Fruit fly (Drosophila melanogaster): ENCODE measurements around the gene lft.

Gene lft

dm6 chr2L:10405008-10405654, 40.9 kb downstream of the lft start, which contains the start of the genes CG17768, LSm-4 and Ir31a (continued):
- TF ChIP-seq CG8290 (GFP tag; optimal IDR thresholded peaks at IDR 0.05) (peak; percentile 27), CG8290 (tag; optimal IDR thresholded peaks at IDR 0.05) (no peak), Dref (GFP tag; IDR thresholded peaks at IDR 0.05) (peak; percentile 66), inv (GFP tag; IDR thresholded peaks at IDR 0.05; ENCODE audit: partially characterized antibody) (peak; percentile 60), vvl (GFP tag; IDR thresholded peaks at IDR 0.05) (peak; percentile 84), CG16813 (GFP tag; IDR thresholded peaks at IDR 0.05; ENCODE audit: partially characterized antibody) (peak; percentile 72), lilli (GFP tag; optimal IDR thresholded peaks at IDR 0.05) (no peak), Bgb (GFP tag; IDR thresholded peaks at IDR 0.05; ENCODE audit: partially characterized antibody) (peak; percentile 80), bsh (GFP tag; optimal IDR thresholded peaks at IDR 0.05) (no peak), pzg (GFP tag; optimal IDR thresholded peaks at IDR 0.05) (peak; percentile 20), CG2116 (GFP tag; optimal IDR thresholded peaks at IDR 0.05) (peak; percentile 26), CG13287 (GFP tag; IDR thresholded peaks at IDR 0.05; ENCODE audit: partially characterized antibody) (peak; percentile 87), row (GFP tag; IDR thresholded peaks at IDR 0.05) (peak; percentile 54), knrl (GFP tag; IDR thresholded peaks at IDR 0.05; ENCODE audit: partially characterized antibody) (peak; percentile 81), MBD-R2 (GFP tag; IDR thresholded peaks at IDR 0.05) (peak; percentile 46; the same call in 1 of the 2 replicates), tna (GFP tag; IDR thresholded peaks at IDR 0.05; ENCODE audit: partially characterized antibody) (peak; percentile 45; the same call in 1 of the 2 replicates), PHDP (tag; optimal IDR thresholded peaks at IDR 0.05) (no peak), CG10267 (tag; optimal IDR thresholded peaks at IDR 0.05) (peak; percentile 1), nmo (GFP tag; optimal IDR thresholded peaks at IDR 0.05) (peak; percentile 2), sens (GFP tag) (peak; percentile 22), Atf6 (GFP tag; IDR thresholded peaks at IDR 0.05) (no peak), hb (GFP tag; IDR thresholded peaks at IDR 0.05; ENCODE audit: partially characterized antibody) (peak; percentile 68), vnd (GFP tag; IDR thresholded peaks at IDR 0.05; ENCODE audit: partially characterized antibody) (peak; percentile 59; the same call in 2 of the 3 replicates), CHES-1-like (GFP tag; optimal IDR thresholded peaks at IDR 0.05) (no peak), CG2129 (GFP tag; IDR thresholded peaks at IDR 0.05; ENCODE audit: partially characterized antibody) (peak; percentile 66; the same call in 1 of the 2 replicates)

dm6 chr2L:10408122-10408576, 43.9 kb downstream of the lft start, which contains the start of the genes Ip259 and RpS27A:
Gene Ip259, plus strand, starts transcription at chr2L:10408352.
Gene RpS27A, plus strand, starts transcription at chr2L:10408352.
- TF ChIP-seq cas (GFP tag; IDR thresholded peaks at IDR 0.05) (0 out of 2 replicates have a peak, but pooled peaks have one; percentile 35), nom (GFP tag; optimal IDR thresholded peaks at IDR 0.05) (peak; percentile 83), CG34422 (GFP tag; IDR thresholded peaks at IDR 0.05) (peak; percentile 83; the same call in 2 of the 3 replicates), Kr (GFP tag; optimal IDR thresholded peaks at IDR 0.05) (no peak), lbe (GFP tag; optimal IDR thresholded peaks at IDR 0.05) (peak; percentile 61), CG12659 (GFP tag; optimal IDR thresholded peaks at IDR 0.05) (peak; percentile 90), lmd (GFP tag; IDR thresholded peaks at IDR 0.05) (peak; percentile 57), pho (GFP tag; optimal IDR thresholded peaks at IDR 0.05) (peak; percentile 50), en (GFP tag; optimal IDR thresholded peaks at IDR 0.05) (peak; percentile 63), Nf-YB (GFP tag; optimal IDR thresholded peaks at IDR 0.05) (peak; percentile 58), B-H1 (GFP tag; IDR thresholded peaks at IDR 0.05) (peak; percentile 47; the same call in 2 of the 3 replicates), amos (GFP tag; IDR thresholded peaks at IDR 0.05; ENCODE audit: partially characterized antibody) (peak; percentile 38; the same call in 1 of the 2 replicates), E2f2 (GFP tag; IDR thresholded peaks at IDR 0.05) (peak; percentile 27; the same call in 1 of the 2 replicates), CG8290 (GFP tag; optimal IDR thresholded peaks at IDR 0.05) (peak; percentile 74), CG8290 (tag; optimal IDR thresholded peaks at IDR 0.05) (peak in 1 of 2 experiments; percentile 63), CG3838 (GFP tag; optimal IDR thresholded peaks at IDR 0.05) (no peak), CG33557 (GFP tag; optimal IDR thresholded peaks at IDR 0.05) (peak; percentile 69), kay (GFP tag; optimal IDR thresholded peaks at IDR 0.05) (no peak), B-H2 (GFP tag; optimal IDR thresholded peaks at IDR 0.05) (peak; percentile 86), CG12155 (GFP tag; optimal IDR thresholded peaks at IDR 0.05) (peak; percentile 33), CG32532 (GFP tag; IDR thresholded peaks at IDR 0.05) (peak; percentile 83), Nf-YC (tag; optimal IDR thresholded peaks at IDR 0.05) (peak; percentile 56), pfk (GFP tag; optimal IDR thresholded peaks at IDR 0.05) (peak; percentile 96), CG6654 (GFP tag; optimal IDR thresholded peaks at IDR 0.05) (peak; percentile 22), dimm (GFP tag; IDR thresholded peaks at IDR 0.05) (no peak)

Data from whole organism, embryonic.